Worm (Caenorhabditis elegans) whole organism, late embryonic: Measurements from ENCODE around the gene C50F4.9.

Experiments
- F13H6.1 ChIP-seq: sonication (generic microtip); optimal IDR thresholded peaks from 2 replicates; lab custom pipeline; 2016; ENCODE audit warnings: missing genetic modification characterization, missing compliant biosample characterization
- K09A11.1 ChIP-seq: sonication (generic microtip); optimal IDR thresholded peaks from 2 replicates; lab custom pipeline; 2017; ENCODE audit warnings: antibody characterized with exemption, mild to moderate bottlenecking, missing genetic modification characterization, missing compliant biosample characterization; ENCODE audit not compliant: insufficient read depth
- Y22D7AL.16 ChIP-seq: sonication (generic microtip); optimal IDR thresholded peaks from 2 replicates; lab custom pipeline; 2016; ENCODE audit warnings: missing genetic modification characterization, missing compliant biosample characterization
- ama-1 ChIP-seq: fragments of 150-350 bp; optimal IDR thresholded peaks from 2 replicates; lab custom pipeline; 2014
- ceh-14 ChIP-seq: sonication (generic microtip); optimal IDR thresholded peaks from 2 replicates; lab custom pipeline; 2016; ENCODE audit warnings: missing genotype, missing genetic modification characterization, missing compliant biosample characterization
- ceh-24 ChIP-seq: sonication (generic microtip); optimal IDR thresholded peaks from 2 replicates; lab custom pipeline; 2016; ENCODE audit warnings: mild to moderate bottlenecking, missing genetic modification characterization, missing compliant biosample characterization
- ceh-30 ChIP-seq: fragments of 150-350 bp; optimal IDR thresholded peaks from 2 replicates; lab custom pipeline; 2014; ENCODE audit warnings: missing biosample characterization, missing genetic modification characterization
- ceh-31 ChIP-seq: sonication (generic microtip); optimal IDR thresholded peaks from 2 replicates; lab custom pipeline; 2016; ENCODE audit warnings: missing genetic modification characterization, missing compliant biosample characterization
- ceh-34 ChIP-seq: sonication (generic microtip); optimal IDR thresholded peaks from 2 replicates; lab custom pipeline; 2016; ENCODE audit warnings: mild to moderate bottlenecking, missing genetic modification characterization, missing compliant biosample characterization
- ceh-45 ChIP-seq: fragments of 200-800 bp; sonication (Bioruptor generic); IDR thresholded peaks from 2 replicates; pipeline ENCODE4 v1.3.6; 2022; ENCODE audit warnings: missing genetic modification reagents, missing genetic modification characterization, missing compliant biosample characterization
- ceh-48 ChIP-seq: sonication (generic microtip); optimal IDR thresholded peaks from 2 replicates; lab custom pipeline; 2016; ENCODE audit warnings: missing genetic modification characterization, inconsistent platforms, missing compliant biosample characterization
- ceh-9 ChIP-seq: sonication (generic microtip); optimal IDR thresholded peaks from 2 replicates; lab custom pipeline; 2016; ENCODE audit warnings: mild to moderate bottlenecking, missing genetic modification characterization, inconsistent platforms, missing compliant biosample characterization
- che-1 ChIP-seq: sonication (generic microtip); optimal IDR thresholded peaks from 2 replicates; lab custom pipeline; 2016; ENCODE audit warnings: mild to moderate bottlenecking, missing genetic modification characterization, missing compliant biosample characterization
- dmd-4 ChIP-seq: sonication (generic microtip); optimal IDR thresholded peaks from 2 replicates; lab custom pipeline; 2016; ENCODE audit warnings: borderline replicate concordance, missing genetic modification characterization, missing compliant biosample characterization
- dve-1 ChIP-seq: sonication (generic microtip); optimal IDR thresholded peaks from 2 replicates; lab custom pipeline; 2017; ENCODE audit warnings: antibody characterized with exemption, mild to moderate bottlenecking, missing genetic modification characterization, missing compliant biosample characterization
- elt-2 ChIP-seq: sonication (generic microtip); optimal IDR thresholded peaks from 2 replicates; lab custom pipeline; 2016; ENCODE audit warnings: missing genetic modification reagents, missing genetic modification characterization, missing compliant biosample characterization
- elt-4 ChIP-seq: sonication (generic microtip); optimal IDR thresholded peaks from 2 replicates; lab custom pipeline; 2016; ENCODE audit warnings: missing genetic modification characterization, missing compliant biosample characterization
- fax-1 ChIP-seq: sonication (generic microtip); optimal IDR thresholded peaks from 2 replicates; lab custom pipeline; 2016; ENCODE audit warnings: missing genotype, missing genetic modification characterization, missing compliant biosample characterization
- fkh-6 ChIP-seq: sonication (generic microtip); optimal IDR thresholded peaks from 2 replicates; lab custom pipeline; 2016; ENCODE audit warnings: missing genetic modification characterization, missing compliant biosample characterization
- hlh-13 ChIP-seq: fragments of 200-800 bp; sonication (Bioruptor generic); optimal IDR thresholded peaks from 2 replicates; lab custom pipeline; 2018; ENCODE audit warnings: mild to moderate bottlenecking, missing genetic modification characterization, missing compliant biosample characterization
- hlh-6 ChIP-seq: sonication (generic microtip); optimal IDR thresholded peaks from 2 replicates; lab custom pipeline; 2016; ENCODE audit warnings: missing genotype, missing genetic modification characterization, missing compliant biosample characterization
- hlh-8 ChIP-seq: sonication (generic microtip); optimal IDR thresholded peaks from 2 replicates; lab custom pipeline; 2016; ENCODE audit warnings: missing genotype, missing genetic modification characterization, missing compliant biosample characterization
- lin-11 ChIP-seq: fragments of 200-800 bp; sonication (Bioruptor generic); optimal IDR thresholded peaks from 2 replicates; lab custom pipeline; 2018; ENCODE audit warnings: mild to moderate bottlenecking, missing genetic modification characterization, missing compliant biosample characterization
- madf-2 ChIP-seq: sonication (generic microtip); optimal IDR thresholded peaks from 2 replicates; lab custom pipeline; 2017; ENCODE audit warnings: missing genetic modification characterization, missing compliant biosample characterization
- nhr-232 ChIP-seq: sonication (generic microtip); optimal IDR thresholded peaks from 2 replicates; lab custom pipeline; 2016; ENCODE audit warnings: missing genetic modification characterization, missing compliant biosample characterization
- npax-4 ChIP-seq: sonication (generic microtip); optimal IDR thresholded peaks from 2 replicates; lab custom pipeline; 2016; ENCODE audit warnings: missing genetic modification characterization, missing compliant biosample characterization
- odd-2 ChIP-seq: sonication (generic microtip); optimal IDR thresholded peaks from 2 replicates; lab custom pipeline; 2017; ENCODE audit warnings: antibody characterized with exemption, mild to moderate bottlenecking, missing genetic modification characterization, missing compliant biosample characterization
- pat-9 ChIP-seq: fragments of 200-800 bp; sonication (Bioruptor generic); optimal IDR thresholded peaks from 2 replicates; lab custom pipeline; 2018; ENCODE audit warnings: mild to moderate bottlenecking, missing genetic modification characterization, moderate library complexity, missing compliant biosample characterization
- pax-1 ChIP-seq: fragments of 150-350 bp; optimal IDR thresholded peaks from 2 replicates; lab custom pipeline; 2014; ENCODE audit warnings: missing biosample characterization, missing genetic modification characterization
- pha-2 ChIP-seq: sonication (generic microtip); optimal IDR thresholded peaks from 2 replicates; lab custom pipeline; 2017; ENCODE audit warnings: mild to moderate bottlenecking, missing genetic modification characterization, missing compliant biosample characterization
- pha-4 ChIP-seq: fragments of 150-350 bp; optimal IDR thresholded peaks from 2 replicates; lab custom pipeline; 2018; ENCODE audit warnings: missing biosample characterization, missing genetic modification reagents, missing genetic modification characterization
- pqm-1 ChIP-seq: sonication (generic microtip); optimal IDR thresholded peaks from 2 replicates; lab custom pipeline; 2016; ENCODE audit warnings: missing genetic modification characterization, missing compliant biosample characterization
- pros-1 ChIP-seq: fragments of 150-350 bp; optimal IDR thresholded peaks from 2 replicates; lab custom pipeline; 2014; ENCODE audit warnings: missing biosample characterization, missing genetic modification reagents, missing genetic modification characterization
- ref-2 ChIP-seq: sonication (generic microtip); optimal IDR thresholded peaks from 2 replicates; lab custom pipeline; 2016; ENCODE audit warnings: missing genetic modification characterization, missing compliant biosample characterization
- sdc-2 ChIP-seq: sonication (generic microtip); optimal IDR thresholded peaks from 2 replicates; lab custom pipeline; 2016; ENCODE audit warnings: missing genotype, missing genetic modification characterization, missing compliant biosample characterization
- syd-9 ChIP-seq: sonication (generic microtip); optimal IDR thresholded peaks from 2 replicates; lab custom pipeline; 2016; ENCODE audit warnings: mild to moderate bottlenecking, missing genetic modification characterization, moderate library complexity, missing compliant biosample characterization
- tbx-2 ChIP-seq: sonication (generic microtip); optimal IDR thresholded peaks from 2 replicates; lab custom pipeline; 2016; ENCODE audit warnings: missing genetic modification characterization, missing compliant biosample characterization
- tbx-7 ChIP-seq: sonication (generic microtip); optimal IDR thresholded peaks from 2 replicates; lab custom pipeline; 2016; ENCODE audit warnings: missing genotype, missing genetic modification characterization, missing compliant biosample characterization
- unc-3 ChIP-seq, 2 experiments: fragments of 200-800 bp in 1 of 2; sonication (Bioruptor generic) in 1 of 2; sonication (generic microtip) in 1 of 2; conservative IDR thresholded peaks in 1 of 2; optimal IDR thresholded peaks in 1 of 2; 2 replicates each; pipeline versions ENCODE4 v1.3.6 to Lab custom; 2016 to 2022; ENCODE audit warnings: missing compliant biosample characterization in 2 of 2, missing genetic modification characterization in 2 of 2, missing genetic modification reagents in 1 of 2
- unc-86 ChIP-seq: sonication (generic microtip); optimal IDR thresholded peaks from 2 replicates; lab custom pipeline; 2016; ENCODE audit warnings: missing genetic modification characterization, missing compliant biosample characterization
- zip-5 ChIP-seq: sonication (generic microtip); optimal IDR thresholded peaks from 2 replicates; lab custom pipeline; 2016; ENCODE audit warnings: missing genetic modification characterization, missing compliant biosample characterization
- ztf-16 ChIP-seq: sonication (generic microtip); optimal IDR thresholded peaks from 2 replicates; lab custom pipeline; 2017; ENCODE audit warnings: missing genetic modification characterization, missing compliant biosample characterization

Gene C50F4.9

DNA sequence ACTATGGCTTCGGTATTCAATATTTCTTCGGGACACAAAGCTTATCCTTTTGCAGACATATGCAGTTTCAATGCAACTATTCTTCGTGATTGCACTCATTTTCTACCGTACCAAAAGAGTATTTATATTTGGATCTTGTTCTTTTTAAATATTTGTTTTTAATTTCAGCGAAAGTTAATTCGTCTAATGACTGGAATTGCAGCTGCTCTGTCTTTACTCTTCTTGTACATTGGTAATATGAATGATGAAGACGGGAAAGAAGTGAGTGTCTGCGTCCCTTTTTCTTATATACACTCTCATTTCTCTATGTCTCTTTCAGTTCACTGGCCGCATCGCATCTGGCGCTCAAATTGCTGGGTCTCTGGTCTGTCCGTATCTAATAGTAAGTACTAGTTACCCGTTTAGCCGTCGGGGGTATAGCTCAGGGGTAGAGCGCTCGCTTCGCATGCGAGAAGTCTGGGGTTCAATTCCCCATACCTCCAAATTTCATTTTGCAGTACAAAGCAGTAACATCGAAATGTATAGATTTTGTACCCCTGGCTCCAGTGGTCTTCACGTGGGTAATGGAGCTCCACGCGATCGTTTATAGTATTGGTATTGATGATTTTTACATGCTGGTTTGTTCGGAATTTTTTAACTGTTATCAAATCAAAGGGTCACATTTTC, 20.7 kb downstream of the C50F4.9 start (continued):
- peak; percentile 76 for TF ChIP-seq npax-4
- peak; percentile 88 for TF ChIP-seq syd-9
- peak; percentile 45 for TF ChIP-seq pqm-1 (tag; lab: Kevin White, UChicago)
- TF ChIP-seq ceh-34 (tag; lab: Kevin White, UChicago), result peak; percentile 92
- no peak for TF ChIP-seq pha-4 (tag; lab: Kevin White, UChicago)
- TF ChIP-seq pha-2, result peak; percentile 92
- peak; percentile 81 for TF ChIP-seq lin-11 (tag; lab: Kevin White, UChicago)
- TF ChIP-seq ceh-45 (GFP tag; lab: Robert Waterston, UW), result peak; percentile 74; the same call in 1 of the 2 replicates
- peak; percentile 65 for TF ChIP-seq F13H6.1
- TF ChIP-seq tbx-7, result peak; percentile 41
- TF ChIP-seq nhr-232 (tag; lab: Kevin White, UChicago), result peak; percentile 82
- peak; percentile 46 for TF ChIP-seq ceh-9 (tag; lab: Kevin White, UChicago)
- peak; percentile 87 for TF ChIP-seq unc-3 (GFP tag; conservative IDR thresholded peaks at IDR 0.05; lab: Robert Waterston, UW)
- peak; percentile 86 for TF ChIP-seq unc-3 (tag; optimal IDR thresholded peaks at IDR 0.05; lab: Kevin White, UChicago)
- peak; percentile 88 for TF ChIP-seq unc-86
- peak; percentile 91 for TF ChIP-seq elt-2
- TF ChIP-seq dmd-4 (tag; lab: Kevin White, UChicago), result peak; percentile 59
- peak; percentile 78 for TF ChIP-seq ceh-48 (tag; lab: Kevin White, UChicago)
- TF ChIP-seq ceh-24 (tag; lab: Kevin White, UChicago), result peak; percentile 62
- peak; percentile 45 for TF ChIP-seq ceh-14 (tag; lab: Kevin White, UChicago)
- TF ChIP-seq hlh-6 (tag; lab: Kevin White, UChicago), result peak; percentile 94
- TF ChIP-seq hlh-8 (tag; lab: Kevin White, UChicago), result peak; percentile 59
- TF ChIP-seq hlh-13 (GFP tag; lab: Kevin White, UChicago), result peak; percentile 90
- no peak for TF ChIP-seq elt-4 (tag; lab: Kevin White, UChicago)
- TF ChIP-seq ceh-30, result no peak
- peak; percentile 90 for TF ChIP-seq pat-9 (tag; lab: Kevin White, UChicago)
- TF ChIP-seq fkh-6 (tag; lab: Kevin White, UChicago), result peak; percentile 90
- peak; percentile 78 for TF ChIP-seq sdc-2 (tag; lab: Kevin White, UChicago)
- peak; percentile 76 for TF ChIP-seq Y22D7AL.16 (tag; lab: Kevin White, UChicago)
- peak; percentile 15 for TF ChIP-seq pros-1 (tag; lab: Kevin White, UChicago)
- peak; percentile 87 for TF ChIP-seq ztf-16 (tag; lab: Kevin White, UChicago)
- TF ChIP-seq madf-2, result peak; percentile 81
- TF ChIP-seq zip-5 (tag; lab: Kevin White, UChicago), result peak; percentile 47
- peak; percentile 79 for TF ChIP-seq ceh-31 (tag; lab: Kevin White, UChicago)
- TF ChIP-seq tbx-2 (tag; lab: Kevin White, UChicago), result peak; percentile 80
- peak; percentile 78 for TF ChIP-seq ref-2 (tag; lab: Kevin White, UChicago)
- TF ChIP-seq K09A11.1, result peak; percentile 71
- TF ChIP-seq dve-1 (tag; lab: Kevin White, UChicago), result peak; percentile 56
- peak; percentile 84 for TF ChIP-seq che-1 (tag; lab: Kevin White, UChicago)
- TF ChIP-seq pax-1 (tag; lab: Kevin White, UChicago), result no peak
- peak; percentile 39 for TF ChIP-seq odd-2 (tag; lab: Kevin White, UChicago)
- TF ChIP-seq ama-1 (lab: Kevin White, UChicago), result no peak
- peak; percentile 72 for TF ChIP-seq fax-1 (tag; lab: Kevin White, UChicago)
